Fruit fly (Drosophila melanogaster): ENCODE measurements around the gene Srg3.
A peak's percentile ranks its signal among the peaks of the same experiment; 100 is the strongest.

The Srg3 gene

DNA sequence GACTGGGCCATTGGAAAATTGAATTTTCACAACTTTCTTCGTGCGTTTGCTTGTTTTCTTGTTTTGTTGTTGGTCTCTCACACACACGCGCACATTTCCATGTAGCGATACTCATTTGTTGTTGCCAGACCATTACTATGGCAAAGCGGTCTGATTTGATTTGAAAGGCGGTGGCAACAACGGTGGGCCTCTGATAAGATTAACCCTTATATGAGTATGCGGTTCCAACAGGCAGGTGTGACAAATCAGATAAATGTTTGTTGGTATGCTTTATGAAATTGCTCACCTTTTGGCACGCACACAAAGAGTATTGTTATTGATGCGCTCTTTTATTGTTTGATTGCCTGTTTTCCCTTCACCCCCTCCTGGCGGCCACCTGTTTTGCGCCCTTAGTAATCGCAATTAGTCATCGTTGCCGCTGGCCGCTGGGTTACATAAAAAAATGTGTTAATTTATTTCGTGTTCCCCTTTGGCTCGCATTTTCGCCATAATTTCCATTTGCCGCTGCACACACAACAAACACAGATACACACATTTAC, 4.3 kb downstream of the Srg3 start:
- TF ChIP-seq ss (GFP tag; optimal IDR thresholded peaks at IDR 0.05), result no peak
- no peak for TF ChIP-seq CG9139 (GFP tag; optimal IDR thresholded peaks at IDR 0.05)
- TF ChIP-seq eg (GFP tag; IDR thresholded peaks at IDR 0.05), result no peak
- TF ChIP-seq fd85E (GFP tag; optimal IDR thresholded peaks at IDR 0.05), result no peak
- no peak for TF ChIP-seq Eip93F (GFP tag; optimal IDR thresholded peaks at IDR 0.05)
- TF ChIP-seq fd59A (GFP tag; optimal IDR thresholded peaks at IDR 0.05), result no peak
- no peak for TF ChIP-seq CG3032 (tag; optimal IDR thresholded peaks at IDR 0.05)
- TF ChIP-seq CG11762 (GFP tag; optimal IDR thresholded peaks at IDR 0.05; ENCODE audit: insufficient read depth), result no peak
- TF ChIP-seq acj6 (GFP tag; optimal IDR thresholded peaks at IDR 0.05), result no peak
- TF ChIP-seq CG6792 (GFP tag; optimal IDR thresholded peaks at IDR 0.05), result no peak
- no peak for TF ChIP-seq achi (GFP tag; optimal IDR thresholded peaks at IDR 0.05)
- no peak for TF ChIP-seq CG16779 (tag; optimal IDR thresholded peaks at IDR 0.05)
- no peak; the same call in 2 of the 3 replicates for TF ChIP-seq CG6163 (GFP tag; IDR thresholded peaks at IDR 0.05)
- TF ChIP-seq fkh (GFP tag; optimal IDR thresholded peaks at IDR 0.05), result no peak
- TF ChIP-seq Lpt (GFP tag; optimal IDR thresholded peaks at IDR 0.05), result peak; percentile 6
- TF ChIP-seq lz (GFP tag; optimal IDR thresholded peaks at IDR 0.05), result no peak
- TF ChIP-seq Sox14 (GFP tag; optimal IDR thresholded peaks at IDR 0.05), result no peak
- no peak for TF ChIP-seq CG11902 (GFP tag; optimal IDR thresholded peaks at IDR 0.05)
- no peak for TF ChIP-seq Met (GFP tag; optimal IDR thresholded peaks at IDR 0.05)
- no peak for TF ChIP-seq pdm3 (GFP tag; optimal IDR thresholded peaks at IDR 0.05)
- TF ChIP-seq svp (GFP tag), result peak; percentile 67
- TF ChIP-seq Ets96B (tag; optimal IDR thresholded peaks at IDR 0.05), result no peak
- TF ChIP-seq CG1621 (tag; optimal IDR thresholded peaks at IDR 0.05), result no peak
- no peak for TF ChIP-seq Hr39 (GFP tag; optimal IDR thresholded peaks at IDR 0.05)
- TF ChIP-seq spab (GFP tag; optimal IDR thresholded peaks at IDR 0.05), result no peak
- TF ChIP-seq Hr38 (GFP tag; optimal IDR thresholded peaks at IDR 0.05), result no peak
- no peak for TF ChIP-seq esn (GFP tag; optimal IDR thresholded peaks at IDR 0.05)
- TF ChIP-seq salr (GFP tag; optimal IDR thresholded peaks at IDR 0.05), result no peak
- no peak for TF ChIP-seq Smox (GFP tag; optimal IDR thresholded peaks at IDR 0.05)
- no peak for TF ChIP-seq CG6854 (GFP tag; optimal IDR thresholded peaks at IDR 0.05)
- no peak for TF ChIP-seq Sox102F (GFP tag; optimal IDR thresholded peaks at IDR 0.05)
- peak; percentile 46 for TF ChIP-seq Gug (GFP tag; IDR thresholded peaks at IDR 0.05)
- TF ChIP-seq Hr4 (GFP tag; optimal IDR thresholded peaks at IDR 0.05), result no peak
- TF ChIP-seq CG10669 (GFP tag; optimal IDR thresholded peaks at IDR 0.05), result no peak
- TF ChIP-seq CG3919 (GFP tag; optimal IDR thresholded peaks at IDR 0.05), result no peak
- peak; percentile 39 for TF ChIP-seq CG15336 (GFP tag; IDR thresholded peaks at IDR 0.05)
- TF ChIP-seq Eip75B (GFP tag; optimal IDR thresholded peaks at IDR 0.05), result no peak
- TF ChIP-seq CG4318 (GFP tag; optimal IDR thresholded peaks at IDR 0.05), result no peak
- TF ChIP-seq CG8632 (GFP tag; optimal IDR thresholded peaks at IDR 0.05), result no peak
- TF ChIP-seq CG8319 (GFP tag; optimal IDR thresholded peaks at IDR 0.05), result no peak
- TF ChIP-seq dac (GFP tag; optimal IDR thresholded peaks at IDR 0.05), result no peak
- TF ChIP-seq topi (GFP tag; optimal IDR thresholded peaks at IDR 0.05), result no peak
- peak; percentile 90 for TF ChIP-seq vri (GFP tag; optimal IDR thresholded peaks at IDR 0.05)
- TF ChIP-seq Eip78C (GFP tag), result peak; percentile 51
- TF ChIP-seq CG6276 (GFP tag; optimal IDR thresholded peaks at IDR 0.05), result no peak
- no peak for TF ChIP-seq Sox15 (GFP tag; optimal IDR thresholded peaks at IDR 0.05)
- no peak for TF ChIP-seq cyc (GFP tag; optimal IDR thresholded peaks at IDR 0.05)
- no peak for TF ChIP-seq OdsH (GFP tag; optimal IDR thresholded peaks at IDR 0.05)
- no peak for TF ChIP-seq CG10631 (GFP tag; optimal IDR thresholded peaks at IDR 0.05)
- no peak for TF ChIP-seq CG7368 (GFP tag; optimal IDR thresholded peaks at IDR 0.05)
- TF ChIP-seq CG11294 (GFP tag; IDR thresholded peaks at IDR 0.05), result 0 out of 2 replicates have a peak, but pooled peaks have one; percentile 9
- TF ChIP-seq net (GFP tag; optimal IDR thresholded peaks at IDR 0.05), result peak; percentile 19
- no peak for TF ChIP-seq dsx (GFP tag; optimal IDR thresholded peaks at IDR 0.05; ENCODE audit: poor library complexity, severe bottlenecking)

Measured in whole organism, prepupa.